Worm (Caenorhabditis elegans) whole organism, L4/young adult: ENCODE results near the gene F23D12.11.

Experiments used
- W03F9.2 ChIP-seq: fragments of 150-350 bp; optimal IDR thresholded peaks from 2 replicates; lab custom pipeline; 2014; ENCODE audit warnings: missing biosample characterization, missing genetic modification characterization
- dao-5 ChIP-seq: sonication (generic microtip); optimal IDR thresholded peaks from 2 replicates; lab custom pipeline; 2016; ENCODE audit warnings: missing genotype, missing genetic modification characterization, moderate library complexity, missing compliant biosample characterization
- him-1 ChIP-seq: sonication (generic microtip); optimal IDR thresholded peaks from 2 replicates; lab custom pipeline; 2016; ENCODE audit warnings: missing genotype, missing genetic modification reagents, missing genetic modification characterization, missing compliant biosample characterization

ce11 chrX:14469284-14469683 lies 44.7 kb upstream of the F23D12.11 start, which contains the start of gene M163.9:
- TF ChIP-seq W03F9.2 (tag; lab: Kevin White, UChicago) (no peak), him-1 (tag; lab: Kevin White, UChicago) (no peak), dao-5 (tag; lab: Kevin White, UChicago) (no peak)
